Worm (Caenorhabditis elegans) whole organism, young adult: Measurements from ENCODE around the gene rga-1.

ENCODE experiments used
- B0035.1 ChIP-seq: sonication (generic microtip); optimal IDR thresholded peaks from 2 replicates; lab custom pipeline; 2016; ENCODE audit warnings: missing genetic modification characterization, mild to moderate bottlenecking, missing compliant biosample characterization, missing genotype, missing genetic modification reagents
- B0336.3 ChIP-seq: fragments of 200-800 bp; sonication (Bioruptor generic); IDR thresholded peaks from 2 replicates; pipeline ENCODE4 v1.3.6; 2022; ENCODE audit warnings: missing genetic modification characterization, missing compliant biosample characterization
- C06A6.2 ChIP-seq: fragments of 200-800 bp; sonication (Bioruptor generic); conservative IDR thresholded peaks from 2 replicates; pipeline ENCODE4 v1.3.6; 2022; ENCODE audit warnings: missing genetic modification characterization, missing compliant biosample characterization
- C17E4.6 ChIP-seq: fragments of 200-800 bp; sonication (Bioruptor generic); IDR thresholded peaks from 2 replicates; pipeline ENCODE4 v1.3.6; 2022; ENCODE audit warnings: missing genetic modification reagents, missing genetic modification characterization, missing compliant biosample characterization
- F22D6.2 ChIP-seq: sonication (generic microtip); optimal IDR thresholded peaks from 2 replicates; lab custom pipeline; 2016; ENCODE audit warnings: mild to moderate bottlenecking, missing genetic modification characterization, missing compliant biosample characterization
- F57A8.1 ChIP-seq: fragments of 200-800 bp; sonication (Bioruptor generic); optimal IDR thresholded peaks from 2 replicates; lab custom pipeline; 2018; ENCODE audit warnings: mild to moderate bottlenecking, missing genetic modification characterization, moderate library complexity, missing compliant biosample characterization
- T26A5.8 ChIP-seq: sonication (generic microtip); optimal IDR thresholded peaks from 2 replicates; lab custom pipeline; 2016; ENCODE audit warnings: missing genetic modification characterization, missing compliant biosample characterization
- Y56A3A.18 ChIP-seq: fragments of 200-800 bp; sonication (Bioruptor generic); IDR thresholded peaks from 2 replicates; pipeline ENCODE4 v1.3.6; 2022; ENCODE audit warnings: missing genetic modification reagents, missing genetic modification characterization, missing compliant biosample characterization
- Y95B8A.8 ChIP-seq: fragments of 200-800 bp; sonication (Bioruptor generic); IDR thresholded peaks from 2 replicates; pipeline ENCODE4 v1.3.6; 2022; ENCODE audit warnings: missing genetic modification reagents, missing genetic modification characterization, missing compliant biosample characterization
- ama-1 ChIP-seq, 3 experiments: fragments of 150-350 bp in 1 of 3; sonication (generic microtip) in 2 of 3; optimal IDR thresholded peaks; 2 replicates each; lab custom pipeline; 2014 to 2018; ENCODE audit warnings: missing biosample characterization in 2 of 3, missing genetic modification characterization in 2 of 3, missing genetic modification reagents in 2 of 3
- aptf-2 ChIP-seq: fragments of 200-800 bp; sonication (Bioruptor generic); conservative IDR thresholded peaks from 2 replicates; pipeline ENCODE4 v1.3.6; 2022; ENCODE audit warnings: missing genetic modification reagents, missing genetic modification characterization, missing compliant biosample characterization
- cebp-1 ChIP-seq, 2 experiments: fragments of 200-800 bp in 1 of 2; sonication (Bioruptor generic) in 1 of 2; sonication (generic microtip) in 1 of 2; IDR thresholded peaks in 1 of 2; optimal IDR thresholded peaks in 1 of 2; 2 replicates each; pipeline versions ENCODE4 v1.3.6 to Lab custom; 2017 to 2022; ENCODE audit warnings: missing compliant biosample characterization in 2 of 2, missing genetic modification characterization in 2 of 2, mild to moderate bottlenecking in 1 of 2, missing genetic modification reagents in 1 of 2, moderate library complexity in 1 of 2
- ceh-91 ChIP-seq: fragments of 200-800 bp; sonication (Bioruptor generic); IDR thresholded peaks from 2 replicates; pipeline ENCODE4 v1.3.6; 2022; ENCODE audit warnings: missing genetic modification reagents, missing genetic modification characterization, missing compliant biosample characterization
- die-1 ChIP-seq: sonication (generic microtip); optimal IDR thresholded peaks from 2 replicates; lab custom pipeline; 2016; ENCODE audit warnings: missing genotype, mild to moderate bottlenecking, missing genetic modification characterization, missing compliant biosample characterization
- dpl-1 ChIP-seq: fragments of 150-350 bp; optimal IDR thresholded peaks from 2 replicates; lab custom pipeline; 2014; ENCODE audit warnings: missing biosample characterization, missing genetic modification reagents, missing genetic modification characterization
- egl-44 ChIP-seq: fragments of 200-800 bp; sonication (Bioruptor generic); IDR thresholded peaks from 2 replicates; pipeline ENCODE4 v1.3.6; 2022; ENCODE audit warnings: missing genetic modification reagents, missing genetic modification characterization, missing compliant biosample characterization
- ets-4 ChIP-seq: fragments of 200-800 bp; sonication (Bioruptor generic); optimal IDR thresholded peaks from 2 replicates; lab custom pipeline; 2018; ENCODE audit warnings: mild to moderate bottlenecking, missing genetic modification characterization, missing compliant biosample characterization
- gei-17 ChIP-seq: fragments of 200-800 bp; sonication (Bioruptor generic); optimal IDR thresholded peaks from 2 replicates; lab custom pipeline; 2018; ENCODE audit warnings: mild to moderate bottlenecking, missing genetic modification characterization, missing compliant biosample characterization
- lag-1 ChIP-seq: fragments of 200-800 bp; sonication (Bioruptor generic); IDR thresholded peaks from 2 replicates; pipeline ENCODE4 v1.3.6; 2022; ENCODE audit warnings: missing genetic modification reagents, missing genetic modification characterization, missing compliant biosample characterization
- let-526 ChIP-seq: fragments of 200-800 bp; sonication (Bioruptor generic); IDR thresholded peaks from 2 replicates; pipeline ENCODE4 v1.3.6; 2022; ENCODE audit warnings: missing genetic modification reagents, missing genetic modification characterization, missing compliant biosample characterization
- lin-54 ChIP-seq: fragments of 200-800 bp; sonication (Bioruptor generic); optimal IDR thresholded peaks from 2 replicates; lab custom pipeline; 2018; ENCODE audit warnings: mild to moderate bottlenecking, missing genetic modification characterization, missing compliant biosample characterization
- lir-1 ChIP-seq: fragments of 200-800 bp; sonication (Bioruptor generic); conservative IDR thresholded peaks from 2 replicates; pipeline ENCODE4 v1.3.6; 2022; ENCODE audit warnings: missing genetic modification reagents, missing genetic modification characterization, missing compliant biosample characterization
- lsl-1 ChIP-seq: fragments of 200-800 bp; sonication (Bioruptor generic); optimal IDR thresholded peaks from 2 replicates; lab custom pipeline; 2018; ENCODE audit warnings: mild to moderate bottlenecking, missing genetic modification characterization, moderate library complexity, missing compliant biosample characterization
- madf-10 ChIP-seq: sonication (generic microtip); optimal IDR thresholded peaks from 2 replicates; lab custom pipeline; 2016; ENCODE audit warnings: mild to moderate bottlenecking, missing genetic modification characterization, missing compliant biosample characterization
- madf-3 ChIP-seq: fragments of 200-800 bp; sonication (Bioruptor generic); IDR thresholded peaks from 2 replicates; pipeline ENCODE4 v1.3.6; 2022; ENCODE audit warnings: missing genetic modification reagents, missing genetic modification characterization, missing compliant biosample characterization
- madf-6 ChIP-seq: fragments of 200-800 bp; sonication (Bioruptor generic); IDR thresholded peaks from 2 replicates; pipeline ENCODE4 v1.3.6; 2022; ENCODE audit warnings: missing genetic modification reagents, missing genetic modification characterization, missing compliant biosample characterization
- nhr-27 ChIP-seq: fragments of 200-800 bp; sonication (Bioruptor generic); optimal IDR thresholded peaks from 2 replicates; lab custom pipeline; 2018; ENCODE audit warnings: mild to moderate bottlenecking, missing genetic modification characterization, moderate library complexity, missing compliant biosample characterization
- nhr-80 ChIP-seq: sonication (generic microtip); optimal IDR thresholded peaks from 2 replicates; lab custom pipeline; 2016; ENCODE audit warnings: missing genetic modification characterization, missing compliant biosample characterization
- nhr-90 ChIP-seq: sonication (generic microtip); optimal IDR thresholded peaks from 2 replicates; lab custom pipeline; 2016; ENCODE audit warnings: missing genotype, mild to moderate bottlenecking, missing genetic modification characterization, missing compliant biosample characterization
- pbrm-1 ChIP-seq: fragments of 200-800 bp; sonication (Bioruptor generic); IDR thresholded peaks from 2 replicates; pipeline ENCODE4 v1.3.6; 2022; ENCODE audit warnings: missing genetic modification reagents, missing genetic modification characterization, missing compliant biosample characterization
- pha-4 ChIP-seq: fragments of 150-350 bp; sonication (generic microtip); optimal IDR thresholded peaks from 2 replicates; lab custom pipeline; 2014; ENCODE audit warnings: missing biosample characterization, missing genetic modification reagents, missing genetic modification characterization
- repo-1 ChIP-seq: sonication (generic microtip); optimal IDR thresholded peaks from 2 replicates; lab custom pipeline; 2017; ENCODE audit warnings: mild to moderate bottlenecking, missing genetic modification characterization, missing compliant biosample characterization
- rpc-1 ChIP-seq, 2 experiments: fragments of 150-350 bp in 1 of 2; sonication (generic microtip) in 1 of 2; optimal IDR thresholded peaks; 2 replicates each; lab custom pipeline; 2014 to 2018; ENCODE audit warnings: missing biosample characterization in 1 of 2, missing genetic modification characterization in 1 of 2, missing genetic modification reagents in 1 of 2, missing genotype in 1 of 2
- snpc-1.3 ChIP-seq: sonication (generic microtip); optimal IDR thresholded peaks from 2 replicates; lab custom pipeline; 2017; ENCODE audit warnings: missing genetic modification characterization, mild to moderate bottlenecking, missing compliant biosample characterization, antibody characterized with exemption, moderate library complexity, missing genotype, missing genetic modification reagents; ENCODE audit not compliant: insufficient read depth
- snpc-3.4 ChIP-seq: sonication (generic microtip); optimal IDR thresholded peaks from 2 replicates; lab custom pipeline; 2017; ENCODE audit warnings: missing genetic modification characterization, mild to moderate bottlenecking, missing compliant biosample characterization, antibody characterized with exemption, moderate library complexity, missing genotype, missing genetic modification reagents
- snpc-4 ChIP-seq, 5 experiments: fragments of 150-350 bp in 1 of 5; sonication (generic microtip) in 4 of 5; optimal IDR thresholded peaks; 2 replicates each; lab custom pipeline; 2014 to 2018; ENCODE audit warnings: missing genetic modification characterization in 5 of 5, missing biosample characterization in 3 of 5, antibody characterized with exemption in 2 of 5, mild to moderate bottlenecking in 2 of 5, missing compliant biosample characterization in 2 of 5, missing genotype in 2 of 5, moderate library complexity in 2 of 5, missing genetic modification reagents in 1 of 5
- somi-1 ChIP-seq: fragments of 200-800 bp; sonication (Bioruptor generic); optimal IDR thresholded peaks from 2 replicates; lab custom pipeline; 2018; ENCODE audit warnings: mild to moderate bottlenecking, missing genetic modification characterization, missing compliant biosample characterization
- tbp1 ChIP-seq: fragments of 200-800 bp; sonication (Bioruptor generic); optimal IDR thresholded peaks from 2 replicates; lab custom pipeline; 2018; ENCODE audit warnings: mild to moderate bottlenecking, missing genetic modification characterization, missing compliant biosample characterization
- unc-130 ChIP-seq: sonication (generic microtip); optimal IDR thresholded peaks from 2 replicates; lab custom pipeline; 2016; ENCODE audit warnings: missing genetic modification reagents, missing genetic modification characterization, missing compliant biosample characterization
- xnd-1 ChIP-seq: sonication (generic microtip); optimal IDR thresholded peaks from 2 replicates; lab custom pipeline; 2016; ENCODE audit warnings: missing genotype, missing genetic modification reagents, missing genetic modification characterization, missing compliant biosample characterization
- ztf-18 ChIP-seq: sonication (generic microtip); optimal IDR thresholded peaks from 2 replicates; lab custom pipeline; 2016; ENCODE audit warnings: missing genotype, mild to moderate bottlenecking, missing genetic modification characterization, missing compliant biosample characterization
- ztf-22 ChIP-seq: fragments of 200-800 bp; sonication (Bioruptor generic); optimal IDR thresholded peaks from 2 replicates; lab custom pipeline; 2018; ENCODE audit warnings: mild to moderate bottlenecking, missing genetic modification characterization, moderate library complexity, missing compliant biosample characterization
- ztf-25 ChIP-seq: fragments of 200-800 bp; sonication (Bioruptor generic); IDR thresholded peaks from 2 replicates; pipeline ENCODE4 v1.3.6; 2022; ENCODE audit warnings: missing genetic modification reagents, missing genetic modification characterization, missing compliant biosample characterization
- ztf-28 ChIP-seq: fragments of 200-800 bp; sonication (Bioruptor generic); IDR thresholded peaks from 2 replicates; pipeline ENCODE4 v1.3.6; 2022; ENCODE audit warnings: missing genetic modification reagents, missing genetic modification characterization, missing compliant biosample characterization
- ztf-6 ChIP-seq: fragments of 200-800 bp; sonication (Bioruptor generic); IDR thresholded peaks from 2 replicates; pipeline ENCODE4 v1.3.6; 2022; ENCODE audit warnings: missing genetic modification reagents, missing genetic modification characterization, missing compliant biosample characterization

rga-1 gene

DNA sequence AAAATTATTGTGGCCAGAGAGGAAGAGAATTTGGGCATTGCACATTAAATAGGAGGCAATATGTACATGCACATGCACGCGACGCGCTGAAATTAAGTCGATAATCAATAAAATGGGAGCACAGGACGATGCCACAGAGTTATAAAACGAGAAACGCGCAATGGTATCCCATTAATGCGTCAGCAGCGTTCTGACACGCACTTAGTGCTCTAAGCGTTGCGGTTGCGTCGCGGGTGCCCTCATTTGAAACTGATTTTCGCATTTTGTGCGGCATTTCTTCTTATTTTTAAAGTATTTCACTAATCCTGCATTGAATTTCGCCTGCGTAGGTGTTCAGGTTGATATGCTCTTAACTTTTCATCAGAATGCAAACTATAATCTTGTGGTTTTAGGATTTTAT, 11.7 kb upstream of the rga-1 start, which contains the start of gene rsp-1 (continued):
- TF ChIP-seq madf-3 (GFP tag; lab: Robert Waterston, UW) (peak; percentile 100), aptf-2 (GFP tag; lab: Robert Waterston, UW) (no peak), F22D6.2 (tag; lab: Kevin White, UChicago) (peak; percentile 27), snpc-4 (GFP tag; optimal IDR thresholded peaks at IDR 0.05; lab: Kevin White, UChicago) (no peak), snpc-4 (tag; optimal IDR thresholded peaks at IDR 0.05; lab: Kevin White, UChicago) (peak; percentile 73 to 82 (median 80)), ztf-28 (GFP tag; lab: Robert Waterston, UW) (0 out of 2 replicates have a peak, but pooled peaks have one; percentile 49), snpc-3.4 (tag; lab: Kevin White, UChicago) (peak; percentile 81), Y56A3A.18 (GFP tag; lab: Robert Waterston, UW) (0 out of 2 replicates have a peak, but pooled peaks have one; percentile 49), pbrm-1 (GFP tag; lab: Robert Waterston, UW) (peak; percentile 91), nhr-90 (tag; lab: Kevin White, UChicago) (peak; percentile 23), nhr-80 (tag; lab: Kevin White, UChicago) (peak; percentile 95), ceh-91 (GFP tag; lab: Robert Waterston, UW) (peak; percentile 73), lin-54 (peak; percentile 93), lag-1 (GFP tag; lab: Robert Waterston, UW) (0 out of 2 replicates have a peak, but pooled peaks have one; percentile 48), pha-4 (tag; lab: Kevin White, UChicago) (no peak), ztf-25 (GFP tag; lab: Robert Waterston, UW) (no peak), ztf-18 (tag; lab: Kevin White, UChicago) (peak; percentile 99), B0336.3 (GFP tag; lab: Robert Waterston, UW) (peak; percentile 83), xnd-1 (peak; percentile 46), lir-1 (GFP tag; lab: Robert Waterston, UW) (0 out of 2 replicates have a peak, but pooled peaks have one; percentile 39), die-1 (tag; lab: Kevin White, UChicago) (peak; percentile 11), ets-4 (peak; percentile 40), somi-1 (peak; percentile 21), gei-17 (GFP tag; lab: Kevin White, UChicago) (peak; percentile 43), dpl-1 (peak; percentile 56), C17E4.6 (GFP tag; lab: Robert Waterston, UW) (peak; percentile 69), Y95B8A.8 (GFP tag; lab: Robert Waterston, UW) (peak; percentile 93), egl-44 (GFP tag; lab: Robert Waterston, UW) (0 out of 2 replicates have a peak, but pooled peaks have one; percentile 29), let-526 (GFP tag; lab: Robert Waterston, UW) (peak; percentile 79)

DNA sequence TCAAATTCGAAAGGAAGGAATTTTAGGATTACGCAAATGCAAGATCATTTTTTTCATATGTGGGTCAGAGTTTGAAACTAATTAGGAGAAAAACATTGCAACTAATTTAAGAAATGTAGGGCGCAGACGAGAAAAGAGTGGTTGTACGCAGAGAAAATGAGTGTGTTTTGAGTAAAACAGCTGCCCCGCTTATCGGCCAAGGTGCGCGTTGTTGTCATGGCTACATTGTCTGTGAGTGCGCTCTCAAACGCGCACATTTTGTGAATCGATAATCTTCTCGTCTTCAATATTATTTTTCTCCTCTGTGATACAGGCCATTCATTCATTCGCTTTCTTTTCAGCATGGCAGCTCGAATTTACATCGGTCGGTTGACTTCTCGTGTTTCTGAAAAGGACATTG, 11.1 kb upstream of the rga-1 start:
- TF ChIP-seq madf-6 (peak; percentile 37; the same call in 1 of the 2 replicates), F22D6.2 (tag; lab: Kevin White, UChicago) (no peak), nhr-27 (no peak), aptf-2 (GFP tag; lab: Robert Waterston, UW) (no peak), repo-1 (tag; lab: Kevin White, UChicago) (no peak), tbp1 (GFP tag; lab: Kevin White, UChicago) (no peak), ztf-22 (GFP tag; lab: Kevin White, UChicago) (no peak), F57A8.1 (GFP tag; lab: Kevin White, UChicago) (no peak), unc-130 (GFP tag; lab: Kevin White, UChicago) (no peak), ceh-91 (GFP tag; lab: Robert Waterston, UW) (no peak), snpc-1.3 (tag; lab: Kevin White, UChicago) (no peak), ztf-6 (GFP tag; lab: Robert Waterston, UW) (no peak), T26A5.8 (no peak), cebp-1 (GFP tag; IDR thresholded peaks at IDR 0.05; lab: Robert Waterston, UW) (no peak), cebp-1 (tag; optimal IDR thresholded peaks at IDR 0.05; lab: Kevin White, UChicago) (peak; percentile 31), C06A6.2 (no peak), let-526 (GFP tag; lab: Robert Waterston, UW) (no peak), madf-10 (tag; lab: Kevin White, UChicago) (no peak), B0035.1 (tag; lab: Kevin White, UChicago) (no peak), ama-1 (optimal IDR thresholded peaks at IDR 0.05; lab: Kevin White, UChicago) (no peak), ama-1 (GFP tag; optimal IDR thresholded peaks at IDR 0.05; lab: Kevin White, UChicago) (no peak), rpc-1 (optimal IDR thresholded peaks at IDR 0.05; lab: Kevin White, UChicago) (no peak), rpc-1 (tag; optimal IDR thresholded peaks at IDR 0.05; lab: Kevin White, UChicago) (no peak), lsl-1 (GFP tag; lab: Kevin White, UChicago) (no peak), nhr-80 (tag; lab: Kevin White, UChicago) (no peak)
